Fruit fly (Drosophila melanogaster) Kc167 (cell line): ENCODE measurements around the gene H2.0.

Experiments used
- Myc ChIP-seq: fragments of >200 bp; optimal IDR thresholded peaks from 2 replicates; lab custom pipeline; 2017; ENCODE audit warnings: missing external identifiers
- Sin3A ChIP-seq: fragments of >200 bp; optimal IDR thresholded peaks from 2 replicates; lab custom pipeline; 2018; ENCODE audit warnings: missing external identifiers
- h ChIP-seq: fragments of >200 bp; optimal IDR thresholded peaks from 3 replicates; lab custom pipeline; 2018; ENCODE audit warnings: missing external identifiers
- insv ChIP-seq: fragments of >200 bp; optimal IDR thresholded peaks from 3 replicates; lab custom pipeline; 2018; ENCODE audit warnings: missing external identifiers
- psq ChIP-seq: fragments of >200 bp; optimal IDR thresholded peaks from 2 replicates; lab custom pipeline; 2017; ENCODE audit warnings: missing external identifiers
- ttk ChIP-seq: sonication (Bioruptor generic); optimal IDR thresholded peaks from 2 replicates; lab custom pipeline; 2017; ENCODE audit warnings: missing external identifiers

The H2.0 gene

dm6 chr2L:5986940-5987339 is 32.3 kb downstream of the H2.0 start:
- TF ChIP-seq ttk (lab: Kevin White, UChicago) = no peak
- no peak for TF ChIP-seq Myc (lab: Kevin White, UChicago)
- no peak for TF ChIP-seq h (lab: Kevin White, UChicago)
- TF ChIP-seq psq (lab: Kevin White, UChicago) = no peak
- no peak for TF ChIP-seq insv (lab: Kevin White, UChicago)

- TF ChIP-seq Sin3A (lab: Kevin White, UChicago) = no peak
- TF ChIP-seq Myc (lab: Kevin White, UChicago) = no peak
- TF ChIP-seq ttk (lab: Kevin White, UChicago) = no peak
- TF ChIP-seq psq (lab: Kevin White, UChicago) = no peak
- no peak for TF ChIP-seq h (lab: Kevin White, UChicago)
- TF ChIP-seq insv (lab: Kevin White, UChicago) = no peak
These were observed 33.1 kb downstream of the H2.0 start, which contains the start of gene ifc for dm6 chr2L:5986094-5986493. Gene ifc (plus strand): TSS chr2L:5986348.

- TF ChIP-seq Myc (lab: Kevin White, UChicago) (no peak), h (lab: Kevin White, UChicago) (no peak), psq (lab: Kevin White, UChicago) (no peak)
These were observed 36.0 kb downstream of the H2.0 start for dm6 chr2L:5983236-5983635.

dm6 chr2L:5982334-5982987 is 36.7 kb downstream of the H2.0 start:
- no peak for TF ChIP-seq Myc (lab: Kevin White, UChicago)
- TF ChIP-seq psq (lab: Kevin White, UChicago) = no peak
- no peak for TF ChIP-seq Sin3A (lab: Kevin White, UChicago)
- no peak for TF ChIP-seq h (lab: Kevin White, UChicago)
- no peak for TF ChIP-seq ttk (lab: Kevin White, UChicago)
- no peak for TF ChIP-seq insv (lab: Kevin White, UChicago)

- no peak for TF ChIP-seq h (lab: Kevin White, UChicago)
- TF ChIP-seq insv (lab: Kevin White, UChicago) = no peak
- TF ChIP-seq Myc (lab: Kevin White, UChicago) = no peak
- TF ChIP-seq ttk (lab: Kevin White, UChicago) = no peak
- no peak for TF ChIP-seq psq (lab: Kevin White, UChicago)
- no peak for TF ChIP-seq Sin3A (lab: Kevin White, UChicago)
These were observed 37.5 kb downstream of the H2.0 start, which contains the start of gene eIF4A for dm6 chr2L:5981433-5982333. Gene eIF4A (plus strand): TSS chr2L:5981764.

- TF ChIP-seq insv (lab: Kevin White, UChicago) (no peak), h (lab: Kevin White, UChicago) (no peak), Myc (lab: Kevin White, UChicago) (no peak), ttk (lab: Kevin White, UChicago) (no peak), psq (lab: Kevin White, UChicago) (no peak), Sin3A (lab: Kevin White, UChicago) (no peak)
These were observed 38.3 kb downstream of the H2.0 start, which contains the start of gene chic for dm6 chr2L:5980862-5981432. Gene chic (minus strand): TSS chr2L:5981018.

dm6 chr2L:5979957-5980861 is 39.0 kb downstream of the H2.0 start:
- TF ChIP-seq Myc (lab: Kevin White, UChicago) (no peak), Sin3A (lab: Kevin White, UChicago) (no peak), insv (lab: Kevin White, UChicago) (no peak), psq (lab: Kevin White, UChicago) (no peak), h (lab: Kevin White, UChicago) (no peak), ttk (lab: Kevin White, UChicago) (no peak)

dm6 chr2L:5979055-5979399 is 40.2 kb downstream of the H2.0 start:
- no peak for TF ChIP-seq Sin3A (lab: Kevin White, UChicago)
- TF ChIP-seq ttk (lab: Kevin White, UChicago) = no peak

dm6 chr2L:5978333-5979054 is 40.7 kb downstream of the H2.0 start:
- TF ChIP-seq psq (lab: Kevin White, UChicago) = no peak
- no peak for TF ChIP-seq insv (lab: Kevin White, UChicago)
- TF ChIP-seq ttk (lab: Kevin White, UChicago) = no peak
- TF ChIP-seq Myc (lab: Kevin White, UChicago) = no peak
- no peak for TF ChIP-seq h (lab: Kevin White, UChicago)
- no peak for TF ChIP-seq Sin3A (lab: Kevin White, UChicago)

dm6 chr2L:5977729-5978078 is 41.5 kb downstream of the H2.0 start:
- TF ChIP-seq ttk (lab: Kevin White, UChicago) = no peak
- TF ChIP-seq Myc (lab: Kevin White, UChicago) = no peak
- no peak for TF ChIP-seq insv (lab: Kevin White, UChicago)
- no peak for TF ChIP-seq Sin3A (lab: Kevin White, UChicago)
- TF ChIP-seq h (lab: Kevin White, UChicago) = no peak
- TF ChIP-seq psq (lab: Kevin White, UChicago) = no peak
